Worm (Caenorhabditis elegans) whole organism, early embryonic: Measurements from ENCODE around the gene C06G4.4.

Experiments
- B0310.2 ChIP-seq: sonication (generic microtip); optimal IDR thresholded peaks from 2 replicates; lab custom pipeline; 2016; ENCODE audit warnings: mild to moderate bottlenecking, missing genetic modification characterization, missing compliant biosample characterization
- F13C5.2 ChIP-seq: sonication (generic microtip); optimal IDR thresholded peaks from 2 replicates; lab custom pipeline; 2017; ENCODE audit warnings: mild to moderate bottlenecking, missing genetic modification characterization, inconsistent platforms, missing compliant biosample characterization
- aly-1 ChIP-seq: sonication (generic microtip); optimal IDR thresholded peaks from 2 replicates; lab custom pipeline; 2016; ENCODE audit warnings: missing genetic modification characterization, missing compliant biosample characterization
- ama-1 ChIP-seq: fragments of 150-350 bp; optimal IDR thresholded peaks from 2 replicates; lab custom pipeline; 2014
- ceh-13 ChIP-seq: fragments of 200-800 bp; sonication (Bioruptor generic); optimal IDR thresholded peaks from 2 replicates; lab custom pipeline; 2018; ENCODE audit warnings: mild to moderate bottlenecking, missing genetic modification characterization, missing compliant biosample characterization
- ceh-36 ChIP-seq: sonication (generic microtip); optimal IDR thresholded peaks from 2 replicates; lab custom pipeline; 2016; ENCODE audit warnings: missing genetic modification characterization, inconsistent platforms, missing compliant biosample characterization
- ets-7 ChIP-seq: sonication (generic microtip); optimal IDR thresholded peaks from 2 replicates; lab custom pipeline; 2016; ENCODE audit warnings: missing genotype, missing genetic modification characterization, missing compliant biosample characterization
- flt-1 ChIP-seq: fragments of 200-800 bp; sonication (Bioruptor generic); IDR thresholded peaks from 2 replicates; pipeline ENCODE4 v1.3.6; 2022; ENCODE audit warnings: missing genetic modification characterization, missing compliant biosample characterization
- hmbx-1 ChIP-seq: sonication (generic microtip); optimal IDR thresholded peaks from 2 replicates; lab custom pipeline; 2016; ENCODE audit warnings: mild to moderate bottlenecking, missing genetic modification characterization, missing compliant biosample characterization
- hmg-4 ChIP-seq: fragments of 200-800 bp; sonication (Bioruptor generic); optimal IDR thresholded peaks from 2 replicates; lab custom pipeline; 2018; ENCODE audit warnings: mild to moderate bottlenecking, missing genetic modification characterization, missing compliant biosample characterization
- hnd-1 ChIP-seq: sonication (generic microtip); optimal IDR thresholded peaks from 2 replicates; lab custom pipeline; 2016; ENCODE audit warnings: missing genetic modification characterization, missing compliant biosample characterization
- pes-1 ChIP-seq: fragments of 200-800 bp; sonication (Bioruptor generic); IDR thresholded peaks from 2 replicates; pipeline ENCODE4 v1.3.6; 2022; ENCODE audit warnings: missing genetic modification reagents, missing genetic modification characterization, missing compliant biosample characterization
- scrt-1 ChIP-seq: fragments of 200-800 bp; sonication (Bioruptor generic); IDR thresholded peaks from 2 replicates; pipeline ENCODE4 v1.3.6; 2022; ENCODE audit warnings: missing genetic modification characterization, missing compliant biosample characterization
- sea-1 ChIP-seq: fragments of 200-800 bp; sonication (Bioruptor generic); conservative IDR thresholded peaks from 2 replicates; pipeline ENCODE4 v1.3.6; 2022; ENCODE audit warnings: missing genetic modification characterization, missing compliant biosample characterization
- tbx-11 ChIP-seq: fragments of 200-800 bp; sonication (Bioruptor generic); IDR thresholded peaks from 2 replicates; pipeline ENCODE4 v1.3.6; 2022; ENCODE audit warnings: missing genetic modification characterization, missing compliant biosample characterization
- tbx-37 ChIP-seq: fragments of 200-800 bp; sonication (Bioruptor generic); conservative IDR thresholded peaks from 2 replicates; pipeline ENCODE4 v1.3.6; 2022; ENCODE audit warnings: missing genetic modification reagents, missing genetic modification characterization, missing compliant biosample characterization
- tra-4 ChIP-seq: sonication (generic microtip); optimal IDR thresholded peaks from 2 replicates; lab custom pipeline; 2017; ENCODE audit warnings: missing genetic modification characterization, missing compliant biosample characterization

C06G4.4 gene

ce11 chrIII:7941417-7941816 lies 36.2 kb downstream of the C06G4.4 start, which contains the start of gene kle-2:
kle-2 (plus strand) TSS chrIII:7941717.
- TF ChIP-seq F13C5.2 (tag; lab: Kevin White, UChicago) (no peak), hnd-1 (no peak), ama-1 (lab: Kevin White, UChicago) (no peak)

ce11 chrIII:7940819-7941218 lies 36.8 kb downstream of the C06G4.4 start, which contains the start of gene C29E4.12:
C29E4.12 (plus strand) TSS chrIII:7941151.
- TF ChIP-seq ceh-13 (GFP tag; lab: Kevin White, UChicago) (no peak), ets-7 (tag; lab: Kevin White, UChicago) (no peak), tbx-11 (GFP tag; lab: Robert Waterston, UW) (no peak)

- TF ChIP-seq ceh-13 (GFP tag; lab: Kevin White, UChicago): no peak
- TF ChIP-seq tra-4 (tag; lab: Kevin White, UChicago): no peak
- TF ChIP-seq F13C5.2 (tag; lab: Kevin White, UChicago): no peak
- no peak for TF ChIP-seq tbx-37
- TF ChIP-seq hnd-1: no peak
- no peak for TF ChIP-seq flt-1 (GFP tag; lab: Robert Waterston, UW)
- no peak for TF ChIP-seq aly-1 (tag; lab: Kevin White, UChicago)
- no peak for TF ChIP-seq B0310.2 (tag; lab: Kevin White, UChicago)
- no peak for TF ChIP-seq tbx-11 (GFP tag; lab: Robert Waterston, UW)
- TF ChIP-seq ceh-36 (tag; lab: Kevin White, UChicago): no peak
- no peak for TF ChIP-seq scrt-1 (GFP tag; lab: Robert Waterston, UW)
- TF ChIP-seq pes-1: no peak
- no peak for TF ChIP-seq hmg-4 (GFP tag; lab: Kevin White, UChicago)
- no peak for TF ChIP-seq sea-1 (GFP tag; lab: Robert Waterston, UW)
- no peak for TF ChIP-seq hmbx-1 (tag; lab: Kevin White, UChicago)
- TF ChIP-seq ets-7 (tag; lab: Kevin White, UChicago): no peak
- TF ChIP-seq ama-1 (lab: Kevin White, UChicago): no peak
Measured at ce11 chrIII:7937548-7937947, 40.1 kb downstream of the C06G4.4 start, which contains the start of gene C29E4.10. C29E4.10 (plus strand) TSS chrIII:7937848.

- TF ChIP-seq hmbx-1 (tag; lab: Kevin White, UChicago): no peak
Measured at ce11 chrIII:7933235-7933634, 44.4 kb downstream of the C06G4.4 start, which contains the start of gene ran-2. ran-2 (plus strand) TSS chrIII:7933535.

ce11 chrIII:7928549-7929129 lies 49.0 kb downstream of the C06G4.4 start, which contains the start of the genes C29E4.13 and npp-15:
C29E4.13 (minus strand) TSS chrIII:7928717.
npp-15 (plus strand) TSS chrIII:7929043.
- no peak for TF ChIP-seq aly-1 (tag; lab: Kevin White, UChicago)
- no peak for TF ChIP-seq tbx-11 (GFP tag; lab: Robert Waterston, UW)
- TF ChIP-seq ama-1 (lab: Kevin White, UChicago): no peak
- TF ChIP-seq flt-1 (GFP tag; lab: Robert Waterston, UW): no peak
- no peak for TF ChIP-seq F13C5.2 (tag; lab: Kevin White, UChicago)
- TF ChIP-seq scrt-1 (GFP tag; lab: Robert Waterston, UW): no peak
- no peak for TF ChIP-seq hmbx-1 (tag; lab: Kevin White, UChicago)
- TF ChIP-seq ceh-13 (GFP tag; lab: Kevin White, UChicago): no peak
- TF ChIP-seq ets-7 (tag; lab: Kevin White, UChicago): no peak
- no peak for TF ChIP-seq tra-4 (tag; lab: Kevin White, UChicago)
- TF ChIP-seq pes-1: no peak
- no peak for TF ChIP-seq hnd-1
- TF ChIP-seq ceh-36 (tag; lab: Kevin White, UChicago): no peak
- TF ChIP-seq B0310.2 (tag; lab: Kevin White, UChicago): no peak
- no peak for TF ChIP-seq tbx-37
- TF ChIP-seq hmg-4 (GFP tag; lab: Kevin White, UChicago): no peak
